Worm (Caenorhabditis elegans) whole organism, L2 larva: ENCODE measurements around the gene lgc-8.

ENCODE experiments used
- ama-1 ChIP-seq: fragments of 150-350 bp; optimal IDR thresholded peaks from 2 replicates; lab custom pipeline; 2018; ENCODE audit warnings: inconsistent platforms
- lin-11 ChIP-seq: fragments of 150-350 bp; sonication (generic microtip); optimal IDR thresholded peaks from 2 replicates; lab custom pipeline; 2014; ENCODE audit warnings: missing biosample characterization, missing genetic modification characterization, inconsistent platforms, mixed read lengths
- lin-39 ChIP-seq: fragments of 150-350 bp; optimal IDR thresholded peaks from 2 replicates; lab custom pipeline; 2014; ENCODE audit warnings: missing biosample characterization, missing genetic modification reagents, missing genetic modification characterization
- lsy-2 ChIP-seq, 2 experiments: fragments of 150-350 bp in 1 of 2; sonication (generic microtip) in 1 of 2; optimal IDR thresholded peaks; 2 replicates each; lab custom pipeline; 2014 to 2017; ENCODE audit warnings: missing biosample characterization in 2 of 2, missing genetic modification characterization in 2 of 2
- ztf-11 ChIP-seq: sonication (generic microtip); optimal IDR thresholded peaks from 2 replicates; lab custom pipeline; 2017; ENCODE audit warnings: missing biosample characterization, missing genetic modification characterization

- TF ChIP-seq ztf-11 (tag; lab: Kevin White, UChicago) (no peak), lin-39 (tag; lab: Kevin White, UChicago) (no peak), ama-1 (lab: Kevin White, UChicago) (no peak), lsy-2 (tag; optimal IDR thresholded peaks at IDR 0.05; lab: Kevin White, UChicago) (no peak), lin-11 (tag; lab: Kevin White, UChicago) (no peak)
Observed at ce11 chrIV:14704952-14705351, 10.6 kb upstream of the lgc-8 start.
